Fruit fly (Drosophila melanogaster): ENCODE data around the gene CG44194.

- no peak for TF ChIP-seq h (optimal IDR thresholded peaks at IDR 0.05)
- TF ChIP-seq psq (optimal IDR thresholded peaks at IDR 0.05), result no peak
- TF ChIP-seq Sin3A (optimal IDR thresholded peaks at IDR 0.05), result no peak
- TF ChIP-seq insv (optimal IDR thresholded peaks at IDR 0.05), result no peak
Measured at dm6 chr3R:13018995-13019394, 21.5 kb upstream of the CG44194 start.

All from Kc167 (cell line).